Fruit fly (Drosophila melanogaster): Measurements from ENCODE around the gene ome.

dm6 chr3L:14648922-14649321 lies 23.7 kb upstream of the ome start:
- TF ChIP-seq usp (GFP tag; optimal IDR thresholded peaks at IDR 0.05) = no peak
- no peak for TF ChIP-seq pan (optimal IDR thresholded peaks at IDR 0.05)
- TF ChIP-seq psq (optimal IDR thresholded peaks at IDR 0.05) = no peak
